Worm (Caenorhabditis elegans): Measurements from ENCODE around the gene F26G1.15.

- TF ChIP-seq nhr-28 (tag; optimal IDR thresholded peaks at IDR 0.05) (no peak), Y116A8C.19 (tag; optimal IDR thresholded peaks at IDR 0.05; ENCODE audit: borderline replicate concordance) (no peak), snpc-4 (tag; optimal IDR thresholded peaks at IDR 0.05) (no peak), lir-3 (tag; optimal IDR thresholded peaks at IDR 0.05; ENCODE audit: poor library complexity) (no peak), efl-3 (GFP tag; optimal IDR thresholded peaks at IDR 0.05) (no peak), vab-15 (tag; optimal IDR thresholded peaks at IDR 0.05) (no peak), pag-3 (tag; optimal IDR thresholded peaks at IDR 0.05; ENCODE audit: borderline replicate concordance, insufficient read depth) (no peak), aha-1 (tag; optimal IDR thresholded peaks at IDR 0.05) (no peak), elt-2 (tag; optimal IDR thresholded peaks at IDR 0.05) (no peak), hlh-17 (GFP tag; optimal IDR thresholded peaks at IDR 0.05; ENCODE audit: borderline replicate concordance) (no peak), jun-1 (tag; optimal IDR thresholded peaks at IDR 0.05) (no peak)
Measured at ce11 chrII:4745281-4745680, 44.8 kb upstream of the F26G1.15 start.

Data from whole organism, L1 larva.